Worm (Caenorhabditis elegans) whole organism, L2 larva: ENCODE measurements around the gene Y60A3A.23.

Source experiments
- ama-1 ChIP-seq: fragments of 150-350 bp; optimal IDR thresholded peaks from 2 replicates; lab custom pipeline; 2018; ENCODE audit warnings: inconsistent platforms
- crh-2 ChIP-seq: sonication (generic microtip); optimal IDR thresholded peaks from 2 replicates; lab custom pipeline; 2017; ENCODE audit warnings: missing biosample characterization, missing genetic modification characterization
- lin-13 ChIP-seq: fragments of 150-350 bp; optimal IDR thresholded peaks from 2 replicates; lab custom pipeline; 2014; ENCODE audit warnings: missing biosample characterization, missing genetic modification reagents, missing genetic modification characterization
- lin-39 ChIP-seq: fragments of 150-350 bp; optimal IDR thresholded peaks from 2 replicates; lab custom pipeline; 2014; ENCODE audit warnings: missing biosample characterization, missing genetic modification reagents, missing genetic modification characterization
- lsy-2 ChIP-seq, 2 experiments: fragments of 150-350 bp in 1 of 2; sonication (generic microtip) in 1 of 2; optimal IDR thresholded peaks; 2 replicates each; lab custom pipeline; 2014 to 2017; ENCODE audit warnings: missing biosample characterization in 2 of 2, missing genetic modification characterization in 2 of 2
- nhr-11 ChIP-seq: fragments of 150-350 bp; optimal IDR thresholded peaks from 2 replicates; lab custom pipeline; 2014; ENCODE audit warnings: missing biosample characterization, missing genetic modification characterization
- nhr-12 ChIP-seq: fragments of 150-350 bp; optimal IDR thresholded peaks from 2 replicates; lab custom pipeline; 2014; ENCODE audit warnings: missing biosample characterization, missing genetic modification characterization
- sma-9 ChIP-seq, 2 experiments: fragments of 150-350 bp in 1 of 2; sonication (generic microtip) in 1 of 2; optimal IDR thresholded peaks; 2 replicates each; lab custom pipeline; 2014 to 2016; ENCODE audit warnings: missing genetic modification characterization in 2 of 2, mild to moderate bottlenecking in 1 of 2, missing biosample characterization in 1 of 2, missing compliant biosample characterization in 1 of 2, missing genetic modification reagents in 1 of 2, moderate library complexity in 1 of 2

ce11 chrV:19981832-19982462, 25.6 kb upstream of the Y60A3A.23 start, which contains the start of gene Y60A3A.24:
- TF ChIP-seq crh-2 = peak; percentile 24
- TF ChIP-seq lin-39 = no peak
- TF ChIP-seq nhr-12 = no peak
- TF ChIP-seq ama-1 (lab: Kevin White, UChicago) = no peak
- TF ChIP-seq nhr-11 (tag; lab: Kevin White, UChicago) = no peak
- no peak for TF ChIP-seq lsy-2 (tag; optimal IDR thresholded peaks at IDR 0.05; lab: Kevin White, UChicago)
- no peak for TF ChIP-seq lin-13 (GFP tag; lab: Kevin White, UChicago)
- TF ChIP-seq sma-9 (GFP tag; optimal IDR thresholded peaks at IDR 0.05; lab: Kevin White, UChicago) = no peak
- no peak for TF ChIP-seq sma-9 (tag; optimal IDR thresholded peaks at IDR 0.05; lab: Kevin White, UChicago)
